Worm (Caenorhabditis elegans) whole organism, L4 larva: ENCODE results near the gene str-14.

Experiments
- aly-2 ChIP-seq: sonication (generic microtip); optimal IDR thresholded peaks from 2 replicates; lab custom pipeline; 2018; ENCODE audit warnings: missing biosample characterization, missing genetic modification characterization
- cey-2 ChIP-seq: sonication (generic microtip); optimal IDR thresholded peaks from 3 replicates; lab custom pipeline; 2017; ENCODE audit warnings: missing genetic modification characterization, mild to moderate bottlenecking, missing compliant biosample characterization, antibody characterized with exemption, borderline replicate concordance; ENCODE audit not compliant: insufficient read depth
- fkh-10 ChIP-seq: fragments of 150-350 bp; optimal IDR thresholded peaks from 2 replicates; lab custom pipeline; 2014; ENCODE audit warnings: missing biosample characterization, missing genetic modification reagents, missing genetic modification characterization
- unc-130 ChIP-seq: sonication (generic microtip); optimal IDR thresholded peaks from 2 replicates; lab custom pipeline; 2016; ENCODE audit warnings: missing genetic modification reagents, missing genetic modification characterization, missing compliant biosample characterization

- no peak for TF ChIP-seq aly-2 (tag; lab: Kevin White, UChicago)
- TF ChIP-seq fkh-10: no peak
- TF ChIP-seq cey-2 (tag; lab: Kevin White, UChicago): no peak
- TF ChIP-seq unc-130 (GFP tag; lab: Kevin White, UChicago): no peak
These were observed 25.0 kb downstream of the str-14 start, which contains the start of gene str-73 for ce11 chrV:16429940-16430339.
